Worm (Caenorhabditis elegans) whole organism, L4/young adult: ENCODE results near the gene D2023.1.

Experiments used
- W03F9.2 ChIP-seq: fragments of 150-350 bp; optimal IDR thresholded peaks from 2 replicates; lab custom pipeline; 2014; ENCODE audit warnings: missing biosample characterization, missing genetic modification characterization
- dao-5 ChIP-seq: sonication (generic microtip); optimal IDR thresholded peaks from 2 replicates; lab custom pipeline; 2016; ENCODE audit warnings: missing genotype, missing genetic modification characterization, moderate library complexity, missing compliant biosample characterization
- him-1 ChIP-seq: sonication (generic microtip); optimal IDR thresholded peaks from 2 replicates; lab custom pipeline; 2016; ENCODE audit warnings: missing genotype, missing genetic modification reagents, missing genetic modification characterization, missing compliant biosample characterization

- TF ChIP-seq W03F9.2 (tag; lab: Kevin White, UChicago) (no peak), him-1 (tag; lab: Kevin White, UChicago) (no peak), dao-5 (tag; lab: Kevin White, UChicago) (no peak)
Observed at ce11 chrV:11795352-11795751, 6.0 kb downstream of the D2023.1 start.
